1 fruit fly cellular context compared by ENCODE assay signal in genomic region chr3R:8517752-8518185, dm6.
TF ChIP-seq lines count a peak whose summit lies in the region.

TSS of gene CG11737 (plus strand) at chr3R:8517868.

TF ChIP-seq in whole organism, embryonic, 481 proteins besides CTCF, POLR2A, EP300 and RAD21 (continued from another document and continues in another):
- TF ChIP-seq CG17328 (GFP tag; IDR thresholded peaks at IDR 0.05; lab: Robert Waterston, UW), result no peak
- no peak for TF ChIP-seq CG9797 (GFP tag; optimal IDR thresholded peaks at IDR 0.05; lab: Kevin White, UChicago)
- TF ChIP-seq CG14860 (GFP tag; IDR thresholded peaks at IDR 0.05; lab: Robert Waterston, UW; ENCODE audit: partially characterized antibody), result peak; percentile 69
- TF ChIP-seq Pdp1 (GFP tag; optimal IDR thresholded peaks at IDR 0.05; lab: Kevin White, UChicago), result no peak
- TF ChIP-seq CG5245 (GFP tag; optimal IDR thresholded peaks at IDR 0.05; lab: Kevin White, UChicago), result no peak
- no peak for TF ChIP-seq seq (GFP tag; IDR thresholded peaks at IDR 0.05; lab: Robert Waterston, UW)
- TF ChIP-seq CG14014 (GFP tag; IDR thresholded peaks at IDR 0.05; lab: Robert Waterston, UW), result no peak
- TF ChIP-seq CG4730 (GFP tag; IDR thresholded peaks at IDR 0.05; lab: Robert Waterston, UW), result no peak
- TF ChIP-seq CG1529 (GFP tag; optimal IDR thresholded peaks at IDR 0.05; lab: Kevin White, UChicago), result no peak
- TF ChIP-seq prd (optimal IDR thresholded peaks at IDR 0.05; lab: Kevin White, UChicago), result no peak
- TF ChIP-seq prd (GFP tag; IDR thresholded peaks at IDR 0.05; lab: Robert Waterston, UW), result no peak
- no peak for TF ChIP-seq CG7987 (GFP tag; optimal IDR thresholded peaks at IDR 0.05; lab: Kevin White, UChicago)
- TF ChIP-seq CG18619 (GFP tag; optimal IDR thresholded peaks at IDR 0.05; lab: Kevin White, UChicago), result no peak
- TF ChIP-seq lov (optimal IDR thresholded peaks at IDR 0.05; lab: Kevin White, UChicago), result no peak
- TF ChIP-seq lov (GFP tag; IDR thresholded peaks at IDR 0.05; lab: Robert Waterston, UW), result no peak
- TF ChIP-seq ci (GFP tag; IDR thresholded peaks at IDR 0.05; lab: Robert Waterston, UW), result no peak
- no peak for TF ChIP-seq D (optimal IDR thresholded peaks at IDR 0.05; lab: Kevin White, UChicago)
- TF ChIP-seq D (GFP tag; optimal IDR thresholded peaks at IDR 0.05; lab: Kevin White, UChicago), result no peak
- no peak for TF ChIP-seq Ets65A (GFP tag; lab: Kevin White, UChicago)
- peak; percentile 66 for TF ChIP-seq MBD-R2 (GFP tag; IDR thresholded peaks at IDR 0.05; lab: Robert Waterston, UW)
- no peak for TF ChIP-seq caup (GFP tag; optimal IDR thresholded peaks at IDR 0.05; lab: Kevin White, UChicago; ENCODE audit: severe bottlenecking)
- peak; percentile 67 for TF ChIP-seq Sry-δ (GFP tag; optimal IDR thresholded peaks at IDR 0.05; lab: Kevin White, UChicago)
- TF ChIP-seq Camta (GFP tag; optimal IDR thresholded peaks at IDR 0.05; lab: Kevin White, UChicago), result no peak
- peak; percentile 31 for TF ChIP-seq Antp (GFP tag; optimal IDR thresholded peaks at IDR 0.05; lab: Kevin White, UChicago)
- no peak for TF ChIP-seq CG12236 (GFP tag; optimal IDR thresholded peaks at IDR 0.05; lab: Kevin White, UChicago)
- no peak for TF ChIP-seq CG10147 (GFP tag; optimal IDR thresholded peaks at IDR 0.05; lab: Kevin White, UChicago)
- no peak for TF ChIP-seq wek (GFP tag; optimal IDR thresholded peaks at IDR 0.05; lab: Kevin White, UChicago)
- TF ChIP-seq CG2712 (tag; optimal IDR thresholded peaks at IDR 0.05; lab: Kevin White, UChicago), result no peak
- no peak for TF ChIP-seq ab (GFP tag; optimal IDR thresholded peaks at IDR 0.05; lab: Kevin White, UChicago)
- no peak for TF ChIP-seq hth (optimal IDR thresholded peaks at IDR 0.05; lab: Kevin White, UChicago)
- peak; percentile 82 for TF ChIP-seq CG6791 (GFP tag; IDR thresholded peaks at IDR 0.05; lab: Robert Waterston, UW; ENCODE audit: partially characterized antibody)
- no peak for TF ChIP-seq CG9437 (GFP tag; optimal IDR thresholded peaks at IDR 0.05; lab: Kevin White, UChicago)
- TF ChIP-seq cad (GFP tag; optimal IDR thresholded peaks at IDR 0.05; lab: Kevin White, UChicago), result no peak
- no peak for TF ChIP-seq en (GFP tag; optimal IDR thresholded peaks at IDR 0.05; lab: Kevin White, UChicago)
- TF ChIP-seq br (optimal IDR thresholded peaks at IDR 0.05; lab: Kevin White, UChicago), result no peak
- no peak for TF ChIP-seq CG2202 (tag; optimal IDR thresholded peaks at IDR 0.05; lab: Kevin White, UChicago)
- TF ChIP-seq cwo (GFP tag; optimal IDR thresholded peaks at IDR 0.05; lab: Kevin White, UChicago), result no peak
- peak; percentile 89 for TF ChIP-seq CG4360 (GFP tag; IDR thresholded peaks at IDR 0.05; lab: Robert Waterston, UW)
- TF ChIP-seq CG4328 (GFP tag; optimal IDR thresholded peaks at IDR 0.05; lab: Kevin White, UChicago), result no peak
- TF ChIP-seq CG5953 (GFP tag; IDR thresholded peaks at IDR 0.05; lab: Robert Waterston, UW), result no peak
- no peak for TF ChIP-seq Lpt (GFP tag; optimal IDR thresholded peaks at IDR 0.05; lab: Kevin White, UChicago)
- TF ChIP-seq nau (GFP tag; optimal IDR thresholded peaks at IDR 0.05; lab: Kevin White, UChicago), result no peak
- no peak for TF ChIP-seq CG17612 (GFP tag; IDR thresholded peaks at IDR 0.05; lab: Robert Waterston, UW)
- TF ChIP-seq Asciz (GFP tag; optimal IDR thresholded peaks at IDR 0.05; lab: Kevin White, UChicago), result no peak
- TF ChIP-seq CG6175 (GFP tag; IDR thresholded peaks at IDR 0.05; lab: Robert Waterston, UW), result no peak
- no peak for TF ChIP-seq D19A (tag; optimal IDR thresholded peaks at IDR 0.05; lab: Kevin White, UChicago)
- TF ChIP-seq bcd (GFP tag; optimal IDR thresholded peaks at IDR 0.05; lab: Kevin White, UChicago), result no peak
- peak; percentile 53 for TF ChIP-seq phol (tag; optimal IDR thresholded peaks at IDR 0.05; lab: Kevin White, UChicago)
- no peak for TF ChIP-seq CG18599 (GFP tag; optimal IDR thresholded peaks at IDR 0.05; lab: Kevin White, UChicago)
- TF ChIP-seq unc-4 (GFP tag; IDR thresholded peaks at IDR 0.05; lab: Robert Waterston, UW; ENCODE audit: partially characterized antibody), result 0 out of 2 replicates have a peak, but pooled peaks have one; percentile 38
- no peak for TF ChIP-seq CG10654 (GFP tag; optimal IDR thresholded peaks at IDR 0.05; lab: Kevin White, UChicago)
- TF ChIP-seq CG4404 (GFP tag; IDR thresholded peaks at IDR 0.05; lab: Robert Waterston, UW), result no peak
- TF ChIP-seq Drgx (GFP tag; IDR thresholded peaks at IDR 0.05; lab: Robert Waterston, UW), result no peak; the same call in 1 of the 2 replicates
- no peak for TF ChIP-seq fu2 (GFP tag; optimal IDR thresholded peaks at IDR 0.05; lab: Kevin White, UChicago)
- TF ChIP-seq CG10565 (GFP tag; optimal IDR thresholded peaks at IDR 0.05; lab: Kevin White, UChicago), result no peak
- TF ChIP-seq CG7963 (GFP tag; IDR thresholded peaks at IDR 0.05; lab: Robert Waterston, UW; ENCODE audit: partially characterized antibody), result peak; percentile 60; the same call in 2 of the 3 replicates
- no peak for TF ChIP-seq ro (GFP tag; IDR thresholded peaks at IDR 0.05; lab: Robert Waterston, UW)
- peak; percentile 62 for TF ChIP-seq tna (GFP tag; IDR thresholded peaks at IDR 0.05; lab: Robert Waterston, UW; ENCODE audit: partially characterized antibody)
- no peak for TF ChIP-seq corto (GFP tag; optimal IDR thresholded peaks at IDR 0.05; lab: Kevin White, UChicago)
- TF ChIP-seq CG7372 (GFP tag; IDR thresholded peaks at IDR 0.05; lab: Robert Waterston, UW), result no peak
- TF ChIP-seq insv (GFP tag; optimal IDR thresholded peaks at IDR 0.05; lab: Kevin White, UChicago), result no peak
- TF ChIP-seq gce (GFP tag; IDR thresholded peaks at IDR 0.05; lab: Robert Waterston, UW), result no peak
- no peak for TF ChIP-seq Mad (GFP tag; optimal IDR thresholded peaks at IDR 0.05; lab: Kevin White, UChicago)
- TF ChIP-seq tx (GFP tag; optimal IDR thresholded peaks at IDR 0.05; lab: Kevin White, UChicago), result no peak
- TF ChIP-seq Fer1 (GFP tag; optimal IDR thresholded peaks at IDR 0.05; lab: Kevin White, UChicago), result no peak
- TF ChIP-seq sisA (GFP tag; IDR thresholded peaks at IDR 0.05; lab: Robert Waterston, UW), result no peak
- TF ChIP-seq sqz (GFP tag; optimal IDR thresholded peaks at IDR 0.05; lab: Kevin White, UChicago), result no peak
- no peak for TF ChIP-seq sens-2 (GFP tag; IDR thresholded peaks at IDR 0.05; lab: Robert Waterston, UW)
- no peak for TF ChIP-seq CG11723 (GFP tag; optimal IDR thresholded peaks at IDR 0.05; lab: Kevin White, UChicago)
- TF ChIP-seq abd-A (tag; optimal IDR thresholded peaks at IDR 0.05; lab: Kevin White, UChicago), result no peak
- TF ChIP-seq CG7556 (GFP tag; optimal IDR thresholded peaks at IDR 0.05; lab: Kevin White, UChicago), result no peak
- no peak for TF ChIP-seq D19B (GFP tag; optimal IDR thresholded peaks at IDR 0.05; lab: Kevin White, UChicago)
- TF ChIP-seq amos (GFP tag; IDR thresholded peaks at IDR 0.05; lab: Robert Waterston, UW; ENCODE audit: partially characterized antibody), result peak; percentile 56
- no peak for TF ChIP-seq Kr (GFP tag; optimal IDR thresholded peaks at IDR 0.05; lab: Kevin White, UChicago)
- TF ChIP-seq CG14050 (GFP tag; IDR thresholded peaks at IDR 0.05; lab: Robert Waterston, UW), result no peak
- TF ChIP-seq z (GFP tag; IDR thresholded peaks at IDR 0.05; lab: Robert Waterston, UW), result no peak
- no peak for TF ChIP-seq Bdp1 (GFP tag; optimal IDR thresholded peaks at IDR 0.05; lab: Kevin White, UChicago)
- TF ChIP-seq kay (GFP tag; optimal IDR thresholded peaks at IDR 0.05; lab: Kevin White, UChicago), result no peak
- TF ChIP-seq org-1 (GFP tag; optimal IDR thresholded peaks at IDR 0.05; lab: Kevin White, UChicago), result no peak
- no peak for TF ChIP-seq CG13894 (tag; optimal IDR thresholded peaks at IDR 0.05; lab: Kevin White, UChicago)
- TF ChIP-seq kni (GFP tag; optimal IDR thresholded peaks at IDR 0.05; lab: Kevin White, UChicago), result no peak
- TF ChIP-seq CG15514 (GFP tag; optimal IDR thresholded peaks at IDR 0.05; lab: Kevin White, UChicago), result peak; percentile 84
- TF ChIP-seq Eip74EF (GFP tag; optimal IDR thresholded peaks at IDR 0.05; lab: Kevin White, UChicago), result no peak
- no peak for TF ChIP-seq zfh1 (GFP tag; IDR thresholded peaks at IDR 0.05; lab: Robert Waterston, UW)
- no peak for TF ChIP-seq CG1832 (GFP tag; optimal IDR thresholded peaks at IDR 0.05; lab: Kevin White, UChicago)
- TF ChIP-seq ap (GFP tag; IDR thresholded peaks at IDR 0.05; lab: Robert Waterston, UW), result no peak
- TF ChIP-seq sna (GFP tag; IDR thresholded peaks at IDR 0.05; lab: Robert Waterston, UW; ENCODE audit: partially characterized antibody), result peak; percentile 73
- TF ChIP-seq jigr1 (GFP tag; IDR thresholded peaks at IDR 0.05; lab: Robert Waterston, UW), result no peak
- no peak for TF ChIP-seq CG1233 (GFP tag; optimal IDR thresholded peaks at IDR 0.05; lab: Kevin White, UChicago)
- TF ChIP-seq HLH3B (GFP tag; IDR thresholded peaks at IDR 0.05; lab: Robert Waterston, UW), result no peak
- no peak for TF ChIP-seq Tbp (GFP tag; optimal IDR thresholded peaks at IDR 0.05; lab: Kevin White, UChicago)
- no peak for TF ChIP-seq HLH54F (GFP tag; optimal IDR thresholded peaks at IDR 0.05; lab: Kevin White, UChicago)
- TF ChIP-seq CG16813 (GFP tag; IDR thresholded peaks at IDR 0.05; lab: Robert Waterston, UW; ENCODE audit: partially characterized antibody), result peak; percentile 55; the same call in 1 of the 3 replicates
- TF ChIP-seq pros (GFP tag; optimal IDR thresholded peaks at IDR 0.05; lab: Kevin White, UChicago), result no peak
- no peak for TF ChIP-seq shn (GFP tag; optimal IDR thresholded peaks at IDR 0.05; lab: Kevin White, UChicago)
- no peak for TF ChIP-seq dmrt11E (tag; optimal IDR thresholded peaks at IDR 0.05; lab: Kevin White, UChicago)
- no peak for TF ChIP-seq Ravus (GFP tag; IDR thresholded peaks at IDR 0.05; lab: Robert Waterston, UW)
- TF ChIP-seq Gug (GFP tag; IDR thresholded peaks at IDR 0.05; lab: Robert Waterston, UW), result no peak
- TF ChIP-seq CG14710 (tag; optimal IDR thresholded peaks at IDR 0.05; lab: Kevin White, UChicago), result no peak
- TF ChIP-seq TFAM (GFP tag; optimal IDR thresholded peaks at IDR 0.05; lab: Kevin White, UChicago), result no peak
- TF ChIP-seq CG33557 (GFP tag; optimal IDR thresholded peaks at IDR 0.05; lab: Kevin White, UChicago), result no peak
- TF ChIP-seq CG30020 (tag; optimal IDR thresholded peaks at IDR 0.05; lab: Kevin White, UChicago), result no peak
- no peak for TF ChIP-seq NK7.1 (GFP tag; optimal IDR thresholded peaks at IDR 0.05; lab: Kevin White, UChicago)
- TF ChIP-seq ftz-f1 (GFP tag; optimal IDR thresholded peaks at IDR 0.05; lab: Kevin White, UChicago), result no peak
- no peak for TF ChIP-seq Bteb2 (GFP tag; optimal IDR thresholded peaks at IDR 0.05; lab: Kevin White, UChicago)
- no peak for TF ChIP-seq oc (tag; optimal IDR thresholded peaks at IDR 0.05; lab: Kevin White, UChicago)
- no peak for TF ChIP-seq H15 (GFP tag; IDR thresholded peaks at IDR 0.05; lab: Robert Waterston, UW)
- TF ChIP-seq CoRest (tag; optimal IDR thresholded peaks at IDR 0.05; lab: Kevin White, UChicago), result no peak
- no peak for TF ChIP-seq gem (tag; optimal IDR thresholded peaks at IDR 0.05; lab: Kevin White, UChicago)
- peak; percentile 58 for TF ChIP-seq CG1603 (tag; optimal IDR thresholded peaks at IDR 0.05; lab: Kevin White, UChicago)
- TF ChIP-seq grn (GFP tag; optimal IDR thresholded peaks at IDR 0.05; lab: Kevin White, UChicago), result peak; percentile 4
- TF ChIP-seq CG9609 (GFP tag; optimal IDR thresholded peaks at IDR 0.05; lab: Kevin White, UChicago), result no peak
- TF ChIP-seq CG16863 (GFP tag; optimal IDR thresholded peaks at IDR 0.05; lab: Kevin White, UChicago), result no peak
- TF ChIP-seq CG18764 (GFP tag; optimal IDR thresholded peaks at IDR 0.05; lab: Kevin White, UChicago), result no peak
- TF ChIP-seq YL-1 (GFP tag; optimal IDR thresholded peaks at IDR 0.05; lab: Kevin White, UChicago), result peak; percentile 17
- TF ChIP-seq CG2199 (GFP tag; IDR thresholded peaks at IDR 0.05; lab: Robert Waterston, UW), result no peak
- TF ChIP-seq Sox102F (GFP tag; optimal IDR thresholded peaks at IDR 0.05; lab: Kevin White, UChicago), result no peak
- no peak for TF ChIP-seq Elba2 (GFP tag; optimal IDR thresholded peaks at IDR 0.05; lab: Kevin White, UChicago)
- TF ChIP-seq pita (GFP tag; optimal IDR thresholded peaks at IDR 0.05; lab: Kevin White, UChicago), result no peak
- no peak for TF ChIP-seq usp (GFP tag; optimal IDR thresholded peaks at IDR 0.05; lab: Kevin White, UChicago)
- no peak for TF ChIP-seq Fer2 (tag; optimal IDR thresholded peaks at IDR 0.05; lab: Kevin White, UChicago)
- TF ChIP-seq Xrp1 (GFP tag; IDR thresholded peaks at IDR 0.05; lab: Robert Waterston, UW), result no peak
- TF ChIP-seq CG4617 (GFP tag; optimal IDR thresholded peaks at IDR 0.05; lab: Kevin White, UChicago; ENCODE audit: borderline replicate concordance), result peak; percentile 50
- no peak for TF ChIP-seq vfl (GFP tag; optimal IDR thresholded peaks at IDR 0.05; lab: Kevin White, UChicago)
- no peak for TF ChIP-seq BtbVII (GFP tag; optimal IDR thresholded peaks at IDR 0.05; lab: Kevin White, UChicago)
- TF ChIP-seq CG12942 (GFP tag; optimal IDR thresholded peaks at IDR 0.05; lab: Kevin White, UChicago), result no peak
- no peak for TF ChIP-seq vvl (GFP tag; IDR thresholded peaks at IDR 0.05; lab: Robert Waterston, UW)
- no peak for TF ChIP-seq CG13775 (GFP tag; optimal IDR thresholded peaks at IDR 0.05; lab: Kevin White, UChicago)
- TF ChIP-seq Ets97D (GFP tag; optimal IDR thresholded peaks at IDR 0.05; lab: Kevin White, UChicago), result peak; percentile 20
- TF ChIP-seq aop (GFP tag; IDR thresholded peaks at IDR 0.05; lab: Robert Waterston, UW), result no peak
- TF ChIP-seq CG2678 (tag; optimal IDR thresholded peaks at IDR 0.05; lab: Kevin White, UChicago), result no peak
- no peak for TF ChIP-seq Chrac-16 (GFP tag; optimal IDR thresholded peaks at IDR 0.05; lab: Kevin White, UChicago)
- TF ChIP-seq CG12659 (GFP tag; optimal IDR thresholded peaks at IDR 0.05; lab: Kevin White, UChicago), result peak; percentile 42
- TF ChIP-seq sd (tag; optimal IDR thresholded peaks at IDR 0.05; lab: Kevin White, UChicago), result no peak
- TF ChIP-seq chm (GFP tag; IDR thresholded peaks at IDR 0.05; lab: Robert Waterston, UW), result no peak
- TF ChIP-seq CG11085 (GFP tag; IDR thresholded peaks at IDR 0.05; lab: Robert Waterston, UW), result no peak
- TF ChIP-seq nmo (GFP tag; optimal IDR thresholded peaks at IDR 0.05; lab: Kevin White, UChicago), result peak; percentile 45
- TF ChIP-seq toy (GFP tag; IDR thresholded peaks at IDR 0.05; lab: Robert Waterston, UW), result no peak
- TF ChIP-seq CG8290 (GFP tag; optimal IDR thresholded peaks at IDR 0.05; lab: Kevin White, UChicago), result no peak
- TF ChIP-seq CG8290 (tag; optimal IDR thresholded peaks at IDR 0.05; lab: Kevin White, UChicago), result peak in 1 of 2 experiments; percentile 32
